Fruit fly (Drosophila melanogaster) ovary, adult (tissue): ENCODE measurements around the gene ttk.

Source experiments
- CG17801 ChIP-seq: fragments of 200-800 bp; optimal IDR thresholded peaks from 2 replicates; lab custom pipeline; 2019; ENCODE audit warnings: missing biosample characterization, mild to moderate bottlenecking, missing genetic modification characterization, moderate library complexity; ENCODE audit not compliant: partially characterized antibody

Gene ttk

DNA sequence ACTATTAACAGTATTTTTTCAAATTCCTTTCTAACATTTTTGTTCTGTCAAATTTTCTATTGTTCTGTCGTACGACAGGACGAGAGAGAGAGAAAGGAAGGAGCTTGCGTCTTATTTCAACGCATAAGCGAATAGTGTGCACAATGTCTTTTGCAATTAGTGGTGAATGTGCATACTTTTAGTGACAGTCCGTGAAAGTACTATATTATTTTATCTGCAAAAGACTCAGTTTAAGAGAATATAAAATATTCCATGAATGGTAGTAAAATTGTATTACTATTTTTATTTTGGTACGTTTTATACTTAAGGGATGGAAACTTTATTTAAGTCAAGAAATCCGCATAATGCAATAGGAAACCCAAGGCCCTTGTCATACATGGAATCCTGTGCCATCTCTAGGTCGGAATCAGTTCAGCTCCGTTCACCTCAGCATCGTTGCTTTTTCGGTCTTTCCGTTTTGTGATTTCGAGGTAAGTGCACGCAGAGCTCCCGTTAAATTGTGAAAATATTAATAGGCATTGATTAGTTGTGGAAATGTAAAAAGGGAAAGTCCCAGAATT, 24.5 kb downstream of the ttk start, which contains the start of gene eEF1alpha2:
Gene eEF1alpha2 (plus strand): TSS at position 409 of the 560 bp plus-strand sequence.
- TF ChIP-seq CG17801 (GFP tag; lab: Kevin White, UChicago) = no peak

DNA sequence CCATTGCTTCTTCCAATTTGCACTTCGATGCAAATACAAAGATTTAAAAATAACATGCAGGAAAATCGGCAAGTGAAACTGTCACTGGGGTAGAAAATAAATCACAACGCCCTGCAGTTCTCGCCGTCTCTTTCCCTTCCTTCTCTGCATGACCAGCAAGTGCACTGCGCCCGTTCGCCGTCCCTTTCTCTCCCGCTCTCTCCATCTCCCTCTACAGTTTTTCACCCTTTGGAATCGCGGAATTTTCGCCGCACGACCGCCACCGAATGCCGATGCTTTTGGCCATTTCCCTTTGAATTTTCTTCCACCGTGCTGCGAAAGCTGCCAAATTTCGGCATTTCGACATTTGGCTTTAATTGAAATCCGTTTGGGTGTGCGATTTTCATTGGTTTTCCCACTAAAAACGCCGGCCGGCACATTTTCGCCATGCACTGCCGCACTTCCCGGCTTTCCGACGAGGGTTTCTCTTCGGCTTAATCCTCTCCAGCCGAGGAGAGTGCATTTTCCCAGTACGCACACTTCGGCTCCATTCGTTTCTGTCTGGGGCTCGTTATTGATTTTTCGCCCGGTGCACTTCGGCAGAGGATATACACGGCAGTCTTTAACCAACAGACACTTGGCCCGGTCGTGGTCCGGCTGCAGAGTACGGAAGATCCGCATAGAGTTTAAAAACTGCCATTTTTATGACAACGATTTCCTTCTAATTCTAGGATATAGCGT, 25.6 kb downstream of the ttk start:
- TF ChIP-seq CG17801 (GFP tag; lab: Kevin White, UChicago) = no peak

DNA sequence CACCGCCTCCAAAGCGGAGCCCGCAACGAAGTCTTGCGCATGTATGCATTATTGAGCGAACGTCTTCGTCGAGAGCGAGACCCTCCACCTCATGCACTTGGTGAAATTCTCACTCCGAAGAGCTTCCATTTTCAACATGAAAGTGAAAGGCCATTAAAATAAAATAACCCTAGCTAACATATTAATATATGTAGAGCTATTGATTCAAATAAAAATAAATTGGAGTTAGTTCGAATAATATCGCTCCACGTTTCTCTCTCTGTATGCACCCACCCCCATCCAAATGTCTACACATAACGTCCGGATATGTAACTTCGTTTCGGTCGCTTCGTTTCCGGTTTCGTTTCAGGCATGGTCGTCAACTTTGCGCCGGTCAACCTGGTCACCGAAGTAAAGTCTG, 27.6 kb downstream of the ttk start:
- TF ChIP-seq CG17801 (GFP tag; lab: Kevin White, UChicago) = no peak

DNA sequence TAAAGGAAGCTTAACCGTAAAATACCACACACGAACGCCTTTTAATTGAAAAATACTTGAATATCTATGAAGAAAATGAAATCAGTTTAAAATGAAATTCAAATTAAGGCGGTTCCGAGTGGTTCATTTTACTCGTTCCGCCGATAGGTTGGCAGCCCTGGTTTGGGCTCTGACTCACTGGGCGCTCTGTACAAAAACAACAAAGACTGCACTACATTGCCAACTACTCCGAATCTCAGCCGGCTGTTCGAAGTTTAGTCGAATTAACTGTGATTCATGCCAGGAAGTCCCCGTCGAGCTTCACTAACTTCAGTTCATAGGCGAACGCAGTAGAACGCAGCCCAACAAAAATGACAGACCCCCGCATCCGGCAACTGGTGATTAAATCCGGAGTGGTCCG, 29.6 kb downstream of the ttk start, which contains the start of gene Tbca:
Gene Tbca (plus strand): TSS at position 212 of the 400 bp plus-strand sequence.
- TF ChIP-seq CG17801 (GFP tag; lab: Kevin White, UChicago) = peak; percentile 34

DNA sequence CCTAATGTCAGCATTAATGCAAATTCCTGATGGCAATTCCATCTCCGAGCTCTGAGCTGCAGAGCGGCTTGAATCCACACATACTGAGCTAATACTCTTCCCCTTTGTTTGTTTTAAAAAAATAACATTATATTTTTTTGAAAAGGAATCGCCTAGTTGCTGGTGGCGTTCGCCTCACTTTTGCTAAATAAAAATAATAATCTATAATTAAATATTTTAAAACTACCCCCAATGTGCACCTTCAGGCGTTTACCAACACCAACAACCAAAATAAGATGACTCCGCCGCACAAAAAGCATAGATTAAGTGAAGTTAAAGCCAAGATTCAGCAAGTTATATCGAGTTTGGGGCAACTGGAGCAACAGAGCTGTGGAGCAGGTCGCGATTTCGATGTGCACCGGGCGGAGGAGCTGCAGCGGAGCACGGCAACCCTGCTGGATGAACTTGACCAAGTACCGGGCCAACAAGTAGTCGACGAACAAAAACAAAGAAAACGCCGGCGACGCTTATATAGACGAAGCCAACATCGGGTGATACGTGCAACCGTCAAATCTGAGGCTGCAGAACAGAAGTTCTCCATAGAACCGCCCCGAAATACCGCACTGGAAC, 30.5 kb downstream of the ttk start, which contains the start of gene CG1896:
Gene CG1896 (plus strand): TSS at position 239 of the 609 bp plus-strand sequence.
- peak; percentile 48 for TF ChIP-seq CG17801 (GFP tag; lab: Kevin White, UChicago)

DNA sequence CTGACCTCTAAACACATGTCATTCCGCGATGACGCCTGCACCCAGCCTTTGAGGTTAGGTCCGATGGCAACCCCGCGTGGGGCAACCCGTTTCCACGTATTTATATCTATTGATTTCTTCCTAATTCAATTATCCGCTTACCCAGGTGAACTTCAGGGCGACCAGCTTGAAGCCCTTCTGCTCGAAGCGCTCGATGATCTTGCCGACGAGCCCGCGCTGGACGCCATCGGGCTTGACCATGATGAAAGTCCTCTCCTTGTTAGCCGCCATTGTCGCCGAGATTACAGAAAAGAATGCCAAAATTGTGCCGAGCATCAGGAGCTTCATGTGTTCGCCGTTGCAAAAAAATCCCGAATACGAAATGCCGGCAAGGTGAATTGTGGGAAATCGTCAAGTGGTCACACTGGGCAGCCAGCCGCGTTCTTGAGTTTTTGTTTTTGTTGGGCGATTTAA, 32.0 kb downstream of the ttk start, which contains the start of gene awd:
Gene awd (minus strand): TSS at position 449 of the 453 bp plus-strand sequence.
- TF ChIP-seq CG17801 (GFP tag; lab: Kevin White, UChicago) = peak; percentile 64

DNA sequence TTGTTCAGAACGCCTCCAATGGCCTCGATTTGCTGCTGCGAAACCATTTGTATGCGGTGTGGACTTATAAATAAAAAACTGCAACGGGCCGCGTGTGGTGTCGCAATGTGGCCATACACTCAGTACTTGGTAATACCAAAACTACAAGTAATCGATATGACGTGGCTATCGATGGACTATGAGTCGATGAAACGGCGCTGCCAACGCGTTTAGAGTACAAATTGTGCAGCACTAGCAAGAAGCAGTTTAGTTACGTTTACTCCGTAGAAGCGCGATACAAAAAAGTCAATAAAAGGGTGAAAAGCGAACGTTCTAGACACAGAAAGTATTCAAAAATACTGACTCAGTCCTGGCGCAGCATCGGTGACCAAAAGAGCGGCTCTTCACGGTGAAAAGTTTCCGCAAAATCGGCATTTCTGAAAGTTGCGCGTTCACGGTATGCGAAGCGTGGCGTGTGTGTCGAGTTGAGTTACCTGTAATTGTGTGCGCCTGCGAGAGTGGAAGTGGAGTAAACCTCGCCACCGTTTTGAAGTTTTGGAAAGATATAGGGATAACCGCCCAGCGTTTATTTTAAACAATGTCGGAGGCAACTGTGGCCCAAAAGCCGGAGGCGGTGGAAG, 33.9 kb downstream of the ttk start, which contains the start of the genes nero and CG1910:
Gene nero (minus strand): TSS at position 130 of the 620 bp plus-strand sequence.
Gene CG1910 (plus strand): TSS at position 215 of the 620 bp plus-strand sequence.
- peak; percentile 50 for TF ChIP-seq CG17801 (GFP tag; lab: Kevin White, UChicago)

DNA sequence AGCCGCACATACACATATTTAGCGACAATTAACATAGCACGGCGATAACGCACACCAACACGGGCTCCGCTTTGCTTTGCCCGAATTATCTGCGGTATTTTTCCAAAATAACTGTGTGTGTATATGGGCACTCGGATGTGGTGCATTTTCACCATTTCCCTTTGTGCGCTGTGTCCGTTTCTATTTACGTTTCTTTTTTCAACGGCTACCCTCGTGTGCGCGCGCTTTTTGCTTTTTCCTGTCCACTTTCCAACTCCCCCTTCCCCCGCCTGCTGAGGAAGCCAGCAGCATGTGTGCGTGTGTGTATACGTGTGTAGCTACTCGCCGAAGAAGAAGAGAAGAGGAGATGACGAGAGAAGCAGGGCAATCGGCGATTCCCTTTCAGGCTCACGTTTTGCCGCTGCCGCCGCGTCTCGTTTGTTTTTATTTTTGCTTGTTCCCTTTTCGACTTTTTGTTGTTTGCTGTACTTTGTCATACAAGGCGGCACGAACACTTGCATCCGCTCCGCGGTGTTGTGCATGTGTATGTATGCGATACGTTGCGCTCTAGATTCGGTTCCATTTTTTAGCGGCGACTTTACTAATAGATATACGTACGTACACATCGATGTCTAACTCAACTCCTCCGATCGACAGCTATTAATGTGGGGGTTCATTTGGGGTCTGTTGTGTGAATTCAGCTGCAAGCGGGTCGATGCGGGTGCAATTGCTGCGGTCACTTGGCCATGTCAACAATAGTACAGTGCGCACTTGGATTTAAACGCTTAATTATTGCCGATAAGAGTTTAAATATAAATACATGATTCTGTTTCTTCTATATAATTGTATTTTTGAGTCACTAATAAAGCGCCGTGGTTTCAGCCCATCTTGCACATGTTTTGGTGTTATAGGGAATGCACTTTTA, 34.7 kb downstream of the ttk start:
- TF ChIP-seq CG17801 (GFP tag; lab: Kevin White, UChicago) = peak; percentile 8

DNA sequence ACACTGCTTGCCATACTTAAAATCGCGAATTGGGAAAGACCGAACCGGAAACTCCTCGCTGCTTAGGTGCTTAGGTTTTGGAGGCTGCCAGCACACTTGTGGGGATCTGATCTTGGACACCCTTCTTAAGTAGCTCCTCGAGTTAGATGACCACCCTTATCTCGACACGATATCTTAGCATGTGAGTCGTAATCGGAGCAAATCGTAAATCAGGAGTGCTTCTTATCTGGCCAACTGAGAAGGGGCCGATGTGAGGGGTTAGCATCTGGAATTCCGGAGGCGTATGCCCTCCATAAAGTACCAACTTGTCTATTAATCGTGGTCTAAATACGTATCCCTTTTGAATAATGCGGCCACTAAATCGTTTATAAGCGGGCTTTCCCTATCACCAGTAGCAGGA, 40.9 kb downstream of the ttk start, which contains the start of gene salt:
Gene salt (minus strand): TSS at position 101 of the 400 bp plus-strand sequence.
- no peak for TF ChIP-seq CG17801 (GFP tag; lab: Kevin White, UChicago)

DNA sequence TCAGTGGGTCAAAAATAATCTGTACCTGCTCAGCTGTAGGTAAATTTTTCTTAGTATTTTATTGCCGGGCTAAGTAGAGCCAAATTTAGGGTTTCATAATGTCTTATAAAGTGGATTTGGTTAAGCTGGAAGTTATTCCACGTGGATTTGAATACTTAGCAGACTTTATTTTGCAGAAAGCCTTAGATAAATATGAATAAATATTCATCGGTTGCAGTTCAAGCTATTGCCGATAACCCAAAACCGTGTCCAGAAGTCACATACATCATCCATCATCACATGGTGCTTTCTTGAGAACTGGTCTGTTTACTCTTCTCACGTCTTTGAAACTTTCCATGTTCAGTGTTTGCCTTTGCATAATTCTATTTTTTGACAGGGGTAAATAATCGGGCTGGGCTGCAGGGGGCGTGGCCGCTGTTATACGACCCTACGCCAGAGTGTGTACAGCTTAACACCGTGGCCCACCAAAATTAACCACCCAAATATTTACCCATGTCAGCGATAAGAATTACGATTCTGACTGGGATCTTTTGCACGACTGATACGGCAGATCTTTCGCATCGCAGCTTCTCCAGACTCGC, 45.0 kb downstream of the ttk start, which contains the start of gene CG2187:
Gene CG2187 (minus strand): TSS at position 51 of the 581 bp plus-strand sequence.
- no peak for TF ChIP-seq CG17801 (GFP tag; lab: Kevin White, UChicago)

DNA sequence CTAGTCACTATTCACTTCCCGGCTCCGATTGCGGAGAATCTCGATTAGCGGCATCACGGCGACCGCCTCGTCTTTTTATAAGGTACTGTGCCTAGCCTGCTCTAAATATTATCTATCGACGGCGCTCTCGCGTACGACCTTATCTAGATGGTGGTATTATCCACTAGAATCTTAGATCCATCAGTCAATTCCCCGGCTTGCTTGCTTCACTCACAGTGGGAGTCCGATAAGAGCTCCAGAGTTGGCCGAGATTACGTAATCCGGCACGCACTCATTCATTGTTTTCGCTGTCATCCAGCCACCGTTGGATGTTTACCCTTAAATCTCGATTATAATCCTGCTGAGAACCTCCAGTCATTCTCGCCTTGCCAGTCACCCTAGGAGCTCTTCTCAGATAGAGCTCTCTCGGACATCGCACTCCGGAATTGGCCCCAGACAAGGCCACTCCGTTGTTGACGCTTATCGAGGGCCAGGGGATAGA, 47.9 kb downstream of the ttk start, which contains the start of gene Smvt:
Gene Smvt (minus strand): TSS at position 51 of the 481 bp plus-strand sequence.
- TF ChIP-seq CG17801 (GFP tag; lab: Kevin White, UChicago) = no peak

DNA sequence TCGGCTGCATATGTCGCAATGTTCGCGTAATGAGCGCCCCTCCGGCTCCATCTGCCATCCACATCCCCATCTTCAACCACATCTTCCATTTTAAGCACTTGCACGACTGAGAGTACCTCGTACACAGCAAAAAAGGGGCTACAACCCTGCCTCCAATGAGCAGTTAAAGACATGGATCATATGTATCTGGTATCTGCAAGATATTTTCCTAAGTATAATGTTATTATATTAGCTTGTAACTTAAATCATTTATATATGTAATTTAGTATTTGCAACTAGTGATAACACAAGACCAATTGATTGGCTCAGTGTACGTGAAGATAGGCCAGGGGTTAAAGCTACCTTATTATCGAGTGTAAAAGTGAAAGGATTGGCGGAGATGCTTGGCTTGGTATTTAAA, 49.0 kb downstream of the ttk start:
- no peak for TF ChIP-seq CG17801 (GFP tag; lab: Kevin White, UChicago)

DNA sequence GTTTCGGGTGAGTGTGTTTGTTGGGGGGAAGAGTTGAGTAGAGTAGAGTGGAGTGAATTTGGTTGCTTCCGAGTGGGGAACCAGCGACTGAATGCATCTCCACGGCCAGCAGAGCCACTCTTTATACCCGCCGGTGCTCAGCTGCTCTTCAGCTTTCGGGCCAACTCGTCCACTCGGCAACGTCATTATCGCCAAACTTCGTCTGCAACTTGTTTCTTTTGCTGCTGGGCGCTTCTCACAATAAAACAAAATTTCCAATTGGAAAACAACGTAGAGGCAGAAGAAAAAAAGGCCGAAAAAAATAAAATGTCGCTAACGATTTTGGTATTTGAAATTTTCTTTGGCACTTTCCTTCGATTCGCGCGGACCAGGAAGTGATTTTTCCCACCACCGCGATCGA, 51.0 kb downstream of the ttk start, which contains the start of gene CG2150:
Gene CG2150 (minus strand): TSS at position 101 of the 400 bp plus-strand sequence.
- no peak for TF ChIP-seq CG17801 (GFP tag; lab: Kevin White, UChicago)
